Worm (Caenorhabditis elegans) whole organism, L4 larva: ENCODE measurements around the gene C08F1.6.
"Not testable (repeated sequence)": the region's sequence is repeated elsewhere in the genome, so short reads cannot be mapped to it uniquely, and the experiment has no call there.

Experiments
- F37D6.2 ChIP-seq: sonication (generic microtip); optimal IDR thresholded peaks from 2 replicates; lab custom pipeline; 2016; ENCODE audit warnings: mild to moderate bottlenecking, missing genetic modification characterization, missing compliant biosample characterization
- F44E2.7 ChIP-seq: fragments of 200-800 bp; sonication (Bioruptor generic); IDR thresholded peaks from 2 replicates; pipeline ENCODE4 v2.1.2; 2022; ENCODE audit warnings: missing genetic modification characterization, missing compliant biosample characterization
- aha-1 ChIP-seq: fragments of 150-350 bp; peaks from one replicate; lab custom pipeline; 2014; ENCODE audit warnings: missing biosample characterization, missing genetic modification characterization
- ceh-82 ChIP-seq: sonication (generic microtip); optimal IDR thresholded peaks from 2 replicates; lab custom pipeline; 2017; ENCODE audit warnings: missing biosample characterization, missing genetic modification characterization
- daf-16 ChIP-seq, 3 experiments: sonication (generic microtip); optimal IDR thresholded peaks; 2 replicates each; lab custom pipeline; 2016 to 2017; ENCODE audit warnings: missing genetic modification characterization in 3 of 3, missing genetic modification reagents in 3 of 3, mild to moderate bottlenecking in 2 of 3, missing compliant biosample characterization in 2 of 3, missing biosample characterization in 1 of 3, moderate library complexity in 1 of 3
- dmd-6 ChIP-seq: fragments of 200-800 bp; sonication (Bioruptor generic); IDR thresholded peaks from 2 replicates; pipeline ENCODE4 v1.3.6; 2022; ENCODE audit warnings: missing genetic modification reagents, missing genetic modification characterization, missing compliant biosample characterization
- duxl-1 ChIP-seq: sonication (generic microtip); optimal IDR thresholded peaks from 2 replicates; lab custom pipeline; 2016; ENCODE audit warnings: mild to moderate bottlenecking, missing genetic modification characterization, moderate library complexity, missing compliant biosample characterization; ENCODE audit not compliant: poor library complexity
- dve-1 ChIP-seq: sonication (generic microtip); optimal IDR thresholded peaks from 2 replicates; lab custom pipeline; 2017; ENCODE audit warnings: antibody characterized with exemption, mild to moderate bottlenecking, missing genetic modification characterization, missing compliant biosample characterization; ENCODE audit not compliant: insufficient read depth
- hlh-11 ChIP-seq: fragments of 200-800 bp; sonication (Bioruptor generic); optimal IDR thresholded peaks from 2 replicates; lab custom pipeline; 2018; ENCODE audit warnings: mild to moderate bottlenecking, missing genetic modification characterization, missing compliant biosample characterization
- lin-29 ChIP-seq: fragments of 200-800 bp; sonication (Bioruptor generic); IDR thresholded peaks from 2 replicates; pipeline ENCODE4 v1.3.6; 2022; ENCODE audit warnings: missing genetic modification reagents, missing genetic modification characterization, missing compliant biosample characterization
- lin-39 ChIP-seq: fragments of 150-350 bp; optimal IDR thresholded peaks from 2 replicates; lab custom pipeline; 2014; ENCODE audit warnings: missing biosample characterization, missing genetic modification reagents, missing genetic modification characterization
- madf-9 ChIP-seq: fragments of 200-800 bp; sonication (Bioruptor generic); conservative IDR thresholded peaks from 2 replicates; pipeline ENCODE4 v1.3.6; 2022; ENCODE audit warnings: missing genetic modification reagents, missing genetic modification characterization, missing compliant biosample characterization
- mdl-1 ChIP-seq, 2 experiments: fragments of 150-350 bp in 1 of 2; sonication (generic microtip) in 1 of 2; optimal IDR thresholded peaks; 2 replicates each; lab custom pipeline; 2014 to 2017; ENCODE audit warnings: missing biosample characterization in 2 of 2, missing genetic modification characterization in 2 of 2
- mep-1 ChIP-seq: fragments of 150-350 bp; sonication (generic microtip); optimal IDR thresholded peaks from 3 replicates; lab custom pipeline; 2014; ENCODE audit warnings: missing biosample characterization, missing genetic modification characterization
- nhr-10 ChIP-seq: fragments of 150-350 bp; optimal IDR thresholded peaks from 2 replicates; lab custom pipeline; 2014; ENCODE audit warnings: missing biosample characterization, missing genetic modification characterization
- nhr-11 ChIP-seq: fragments of 150-350 bp; optimal IDR thresholded peaks from 2 replicates; lab custom pipeline; 2014; ENCODE audit warnings: missing biosample characterization, missing genetic modification characterization
- nhr-111 ChIP-seq: fragments of 200-800 bp; sonication (Bioruptor generic); optimal IDR thresholded peaks from 2 replicates; lab custom pipeline; 2018; ENCODE audit warnings: mild to moderate bottlenecking, missing genetic modification characterization, missing compliant biosample characterization
- nhr-28 ChIP-seq: fragments of 150-350 bp; optimal IDR thresholded peaks from 2 replicates; lab custom pipeline; 2014; ENCODE audit warnings: missing biosample characterization, missing genetic modification characterization
- php-3 ChIP-seq: fragments of 200-800 bp; sonication (Bioruptor generic); IDR thresholded peaks from 2 replicates; pipeline ENCODE4 v1.3.6; 2022; ENCODE audit warnings: missing genetic modification reagents, missing genetic modification characterization, missing compliant biosample characterization
- pqm-1 ChIP-seq: sonication (generic microtip); optimal IDR thresholded peaks from 2 replicates; lab custom pipeline; 2017; ENCODE audit warnings: missing biosample characterization, missing genetic modification characterization
- unc-62 ChIP-seq, 3 experiments: fragments of 150-350 bp in 1 of 3; sonication (generic microtip); optimal IDR thresholded peaks in 2 of 3; peaks in 1 of 3; 1 replicate in 1 of 3; 2 replicates in 2 of 3; lab custom pipeline; 2014 to 2017; ENCODE audit warnings: missing biosample characterization in 3 of 3, missing genetic modification characterization in 3 of 3, missing genetic modification reagents in 3 of 3, missing genotype in 1 of 3
- zip-11 ChIP-seq: fragments of 200-800 bp; sonication (Bioruptor generic); IDR thresholded peaks from 2 replicates; pipeline ENCODE4 v1.3.6; 2022; ENCODE audit warnings: missing genetic modification characterization, missing compliant biosample characterization

C08F1.6 gene

DNA sequence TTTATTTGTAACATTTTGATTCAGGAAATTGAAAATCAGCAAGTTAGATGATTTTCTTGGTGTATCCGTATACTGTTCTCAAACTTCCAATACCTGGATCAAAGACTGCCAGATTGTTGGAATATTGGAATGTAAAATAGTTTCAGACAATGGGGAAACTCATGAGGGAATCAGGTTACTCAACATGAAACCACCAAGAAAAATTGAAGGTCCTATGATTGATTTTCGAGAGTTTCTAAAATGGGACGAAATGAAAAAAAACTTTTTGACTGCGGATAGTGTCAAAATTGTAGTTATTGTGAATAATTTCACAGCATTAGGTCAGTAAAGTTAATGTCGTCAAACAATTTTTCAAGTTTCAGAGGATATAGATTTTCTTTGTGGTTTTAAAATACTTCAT lies 16.2 kb downstream of the C08F1.6 start, which contains the start of gene math-3:
Gene math-3 (plus strand): TSS at position 301 of the 400 bp plus-strand sequence.
- peak in 1 of 2 experiments; percentile 46 for TF ChIP-seq unc-62 (GFP tag; optimal IDR thresholded peaks at IDR 0.05 in 1 of 2; lab: Kevin White, UChicago)
- no peak for TF ChIP-seq unc-62 (tag; optimal IDR thresholded peaks at IDR 0.05; lab: Kevin White, UChicago)
- TF ChIP-seq ceh-82 (tag; lab: Kevin White, UChicago): no peak

ce11 chrII:1771347-1771746 lies 16.6 kb downstream of the C08F1.6 start, which contains the start of gene math-26:
Gene math-26, plus strand, starts transcription at chrII:1771647.
- not testable (repeated sequence) for TF ChIP-seq nhr-11; madf-9; lin-29 (GFP tag; lab: Robert Waterston, UW)

- TF ChIP-seq pqm-1 (tag; lab: Kevin White, UChicago): peak; percentile 66
- TF ChIP-seq nhr-28 (tag; lab: Kevin White, UChicago): peak; percentile 95
- peak; percentile 15 for TF ChIP-seq aha-1 (tag; lab: Kevin White, UChicago)
- TF ChIP-seq dmd-6 (GFP tag; lab: Robert Waterston, UW): 0 out of 2 replicates have a peak, but pooled peaks have one; percentile 19
- TF ChIP-seq daf-16 (GFP tag; optimal IDR thresholded peaks at IDR 0.05; lab: Kevin White, UChicago): not testable (repeated sequence)
- TF ChIP-seq daf-16 (tag; optimal IDR thresholded peaks at IDR 0.05; lab: Kevin White, UChicago): peak; percentile 57
- TF ChIP-seq hlh-11 (tag; lab: Kevin White, UChicago): peak; percentile 58
- peak; percentile 37; the same call in 1 of the 2 replicates for TF ChIP-seq php-3 (GFP tag; lab: Robert Waterston, UW)
These were observed 20.5 kb downstream of the C08F1.6 start for ce11 chrII:1767458-1767857.

DNA sequence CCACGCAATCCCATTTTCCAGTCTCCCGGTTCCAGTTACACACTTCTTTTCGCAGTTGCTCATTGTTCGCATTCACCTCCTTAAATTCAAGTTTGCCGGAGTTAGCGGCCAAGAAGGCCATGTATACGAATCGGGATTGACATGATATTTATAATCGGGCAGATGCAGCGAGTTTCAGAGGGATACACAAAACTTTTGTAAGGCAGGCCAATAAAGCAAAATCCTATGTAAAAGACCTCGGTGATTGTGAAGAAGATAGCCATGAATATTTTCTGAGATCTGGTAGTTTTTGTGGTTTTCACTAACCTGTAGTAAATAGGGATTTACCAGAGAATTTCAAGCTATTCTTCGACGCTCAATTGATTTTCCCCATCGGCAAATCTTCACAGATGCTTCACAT lies 21.3 kb downstream of the C08F1.6 start:
- TF ChIP-seq unc-62 (GFP tag; optimal IDR thresholded peaks at IDR 0.05 in 1 of 2; lab: Kevin White, UChicago): peak in 1 of 2 experiments; percentile 93
- TF ChIP-seq unc-62 (tag; optimal IDR thresholded peaks at IDR 0.05; lab: Kevin White, UChicago): no peak
- TF ChIP-seq dve-1 (tag; lab: Kevin White, UChicago): no peak

- no peak for TF ChIP-seq F44E2.7 (GFP tag; lab: Robert Waterston, UW)
- TF ChIP-seq aha-1 (tag; lab: Kevin White, UChicago): peak; percentile 55
These were observed 24.9 kb downstream of the C08F1.6 start, which contains the start of gene math-28 for ce11 chrII:1763072-1763471. Gene math-28, plus strand, starts transcription at chrII:1763372.

- TF ChIP-seq zip-11 (GFP tag; lab: Robert Waterston, UW) (no peak), nhr-10 (tag; lab: Kevin White, UChicago) (no peak), mdl-1 (tag; optimal IDR thresholded peaks at IDR 0.05; lab: Kevin White, UChicago) (no peak)
- TF ChIP-seq, all 104 proteins: peak for 0
These were observed 26.4 kb downstream of the C08F1.6 start, which contains the start of gene F36H5.4 for ce11 chrII:1761564-1761963. Gene F36H5.4, plus strand, starts transcription at chrII:1761864.

DNA sequence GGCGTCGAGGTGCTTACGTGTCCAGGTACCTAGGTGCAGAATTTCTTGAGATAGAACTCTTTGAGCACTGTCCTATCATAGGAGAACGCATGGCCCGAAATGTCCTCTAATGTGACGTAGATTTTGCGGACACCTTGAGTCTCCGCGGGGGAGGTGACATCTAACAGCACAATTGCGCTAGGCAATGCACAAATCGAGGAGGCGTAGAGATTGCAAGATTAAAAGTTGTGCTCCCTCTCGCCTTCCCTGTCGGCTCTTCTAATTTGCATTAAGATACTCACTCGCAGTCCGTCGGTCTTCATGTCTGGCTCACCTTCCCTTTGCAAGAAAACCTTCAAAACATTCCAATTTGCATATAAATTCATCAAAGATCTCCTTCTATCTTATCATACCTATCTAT lies 28.4 kb downstream of the C08F1.6 start, which contains the start of gene F36H5.18:
Gene F36H5.18 (plus strand): TSS at position 301 of the 400 bp plus-strand sequence.
- TF ChIP-seq F37D6.2 (tag; lab: Kevin White, UChicago): no peak
- no peak for TF ChIP-seq lin-39 (tag; lab: Kevin White, UChicago)
- no peak for TF ChIP-seq nhr-111 (GFP tag; lab: Kevin White, UChicago)
- no peak for TF ChIP-seq mep-1 (tag; lab: Kevin White, UChicago)
- TF ChIP-seq ceh-82 (tag; lab: Kevin White, UChicago): no peak

DNA sequence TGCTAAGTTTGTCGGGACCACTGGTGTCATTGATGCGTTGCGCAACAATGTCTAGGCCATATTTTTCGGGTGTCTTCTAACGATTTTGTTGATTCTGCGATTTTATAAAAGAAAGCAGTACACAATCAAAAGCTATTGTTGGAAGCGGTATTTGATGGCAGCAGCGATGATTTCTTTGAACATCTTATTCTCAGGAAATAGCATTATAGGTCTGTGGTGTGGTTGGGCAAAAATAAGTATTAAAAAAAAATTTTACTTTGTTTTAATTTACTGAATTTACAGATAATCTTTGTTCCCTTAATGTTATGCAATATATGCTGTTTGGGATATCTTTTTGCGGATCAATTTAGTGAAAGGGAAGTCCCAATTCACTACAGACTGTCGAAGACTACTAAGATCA lies 31.0 kb downstream of the C08F1.6 start, which contains the start of gene F36H5.10:
Gene F36H5.10 (plus strand): TSS at position 301 of the 400 bp plus-strand sequence.
- TF ChIP-seq duxl-1 (tag; lab: Kevin White, UChicago) (no peak), aha-1 (tag; lab: Kevin White, UChicago) (peak; percentile 7)
- TF ChIP-seq, all 104 proteins: peak for 1
